Fruit fly (Drosophila melanogaster) whole organism: Measurements from ENCODE around the gene CG1738.

Experiments used
- CG8478 ChIP-seq: fragments of >200 bp; optimal IDR thresholded peaks from 2 replicates; lab custom pipeline; 2018; ENCODE audit warnings: inconsistent platforms
- Dll ChIP-seq: fragments of >200 bp; optimal IDR thresholded peaks from 2 replicates; lab custom pipeline; 2017
- EcR ChIP-seq, 2 experiments: fragments of >200 bp; optimal IDR thresholded peaks; 2 replicates each; lab custom pipeline; 2017; ENCODE audit warnings: missing biosample characterization in 2 of 2, missing genetic modification characterization in 2 of 2, missing genetic modification reagents in 2 of 2
- pan ChIP-seq: fragments of >200 bp; optimal IDR thresholded peaks from 2 replicates; lab custom pipeline; 2017
- psq ChIP-seq: fragments of >200 bp; optimal IDR thresholded peaks from 2 replicates; lab custom pipeline; 2017
- usp ChIP-seq: fragments of >200 bp; optimal IDR thresholded peaks from 2 replicates; lab custom pipeline; 2017; ENCODE audit warnings: missing biosample characterization, missing genetic modification characterization, mixed read lengths

The CG1738 gene

DNA sequence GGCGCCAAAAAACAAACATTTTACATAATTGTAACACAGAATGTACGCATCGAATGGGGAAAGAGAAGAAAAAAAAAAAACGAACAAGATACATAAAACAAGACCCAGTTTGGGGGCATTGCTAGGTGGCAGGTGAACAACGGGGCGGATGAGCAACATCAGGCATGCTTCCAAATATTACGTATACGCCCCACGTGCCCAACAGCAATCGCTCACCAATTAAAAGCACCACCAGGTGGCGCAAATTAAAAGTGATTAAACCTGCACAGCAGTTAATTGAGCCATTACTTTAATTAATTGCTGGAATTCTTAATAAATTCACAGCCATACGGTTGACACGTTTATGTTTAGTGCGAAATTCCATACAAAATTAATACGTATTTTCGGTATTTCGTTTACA is 36.6 kb downstream of the CG1738 start:
- TF ChIP-seq psq (lab: Kevin White, UChicago): no peak
- TF ChIP-seq CG8478 (lab: Kevin White, UChicago): no peak
- no peak for TF ChIP-seq EcR (GFP tag; optimal IDR thresholded peaks at IDR 0.05; lab: Kevin White, UChicago)
- TF ChIP-seq Dll (lab: Kevin White, UChicago): no peak
- TF ChIP-seq usp (GFP tag; lab: Kevin White, UChicago): no peak
- no peak for TF ChIP-seq pan (lab: Kevin White, UChicago)

DNA sequence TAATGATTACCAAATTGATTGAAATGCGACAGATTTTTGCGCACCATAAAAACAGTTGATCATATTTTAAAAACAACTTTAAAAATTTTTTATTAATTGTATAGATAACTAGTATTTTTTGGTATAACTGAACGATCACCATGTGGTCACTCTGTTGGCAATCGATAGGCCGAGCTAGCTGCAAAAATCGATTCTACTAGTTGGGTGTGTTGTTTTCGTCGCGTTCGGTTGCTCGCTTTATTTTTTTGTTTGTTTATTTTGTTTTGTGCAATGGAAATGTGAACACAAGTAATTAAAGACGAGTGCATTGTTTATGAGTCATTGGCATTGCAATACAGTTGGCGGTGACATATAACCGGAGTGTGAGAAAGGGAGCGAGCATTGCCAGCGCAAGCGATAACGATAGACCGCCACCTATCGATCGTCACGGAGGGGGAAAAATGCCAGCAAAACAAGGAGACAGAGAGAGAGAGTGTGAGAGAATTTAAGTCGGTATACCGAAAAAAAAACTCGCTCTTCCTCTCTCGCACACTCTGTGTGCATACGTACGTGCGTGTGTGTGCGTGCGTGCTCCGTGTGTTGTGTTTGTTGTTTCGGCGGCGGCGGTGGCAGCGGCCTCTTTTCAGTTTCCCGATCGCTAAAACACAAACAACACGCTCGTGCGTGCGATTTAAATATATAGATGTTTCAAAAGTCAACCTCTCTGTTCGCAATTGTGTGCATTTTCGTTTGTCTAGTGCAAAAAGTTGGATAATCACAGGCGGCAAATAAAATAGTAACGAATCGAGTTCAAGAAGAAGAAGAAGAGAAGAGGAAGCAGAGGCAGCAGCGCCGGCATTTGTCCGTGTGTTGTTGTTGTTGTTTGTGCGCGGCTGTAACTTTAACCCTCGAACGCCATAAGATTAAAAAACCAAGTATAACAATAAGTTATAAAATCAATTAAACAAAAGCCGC is 40.9 kb downstream of the CG1738 start:
- TF ChIP-seq Dll (lab: Kevin White, UChicago) (peak; percentile 81), pan (lab: Kevin White, UChicago) (no peak)

dm6 chrX:11390625-11391363 is 41.9 kb downstream of the CG1738 start:
- TF ChIP-seq pan (lab: Kevin White, UChicago) (no peak), EcR (GFP tag; optimal IDR thresholded peaks at IDR 0.05; lab: Kevin White, UChicago) (no peak), usp (GFP tag; lab: Kevin White, UChicago) (no peak), psq (lab: Kevin White, UChicago) (no peak), Dll (lab: Kevin White, UChicago) (no peak), CG8478 (lab: Kevin White, UChicago) (no peak)

DNA sequence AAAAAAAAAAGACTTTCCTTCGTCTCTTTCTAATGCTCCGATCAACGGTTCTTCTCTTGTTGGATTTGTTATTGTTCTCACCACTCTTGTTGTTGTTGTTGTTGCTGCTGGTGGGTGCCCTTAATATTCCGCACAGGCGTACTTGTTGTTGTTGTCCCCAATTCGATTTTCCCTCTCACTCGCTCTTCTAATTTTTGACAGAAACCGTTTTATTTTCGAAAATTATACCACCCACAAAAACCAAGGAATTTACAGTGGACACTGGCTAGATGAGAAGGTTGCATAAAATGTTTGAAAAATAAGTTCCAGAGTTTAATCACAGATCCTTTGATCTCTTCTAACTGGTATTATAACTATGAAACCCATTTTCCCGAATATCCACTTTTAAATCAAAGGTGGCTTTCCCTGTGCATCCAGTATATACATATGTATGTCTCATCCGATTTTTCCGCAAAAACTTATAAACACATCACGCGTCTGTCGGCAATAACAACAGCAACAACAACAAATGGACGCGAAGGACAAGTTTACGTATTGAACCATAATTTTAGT is 42.6 kb downstream of the CG1738 start:
- TF ChIP-seq Dll (lab: Kevin White, UChicago): no peak
- no peak for TF ChIP-seq psq (lab: Kevin White, UChicago)
- TF ChIP-seq EcR (GFP tag; optimal IDR thresholded peaks at IDR 0.05; lab: Kevin White, UChicago): no peak
- no peak for TF ChIP-seq pan (lab: Kevin White, UChicago)
- no peak for TF ChIP-seq usp (GFP tag; lab: Kevin White, UChicago)
- TF ChIP-seq CG8478 (lab: Kevin White, UChicago): no peak

- TF ChIP-seq psq (lab: Kevin White, UChicago): no peak
- TF ChIP-seq EcR (GFP tag; optimal IDR thresholded peaks at IDR 0.05; lab: Kevin White, UChicago): no peak
- no peak for TF ChIP-seq CG8478 (lab: Kevin White, UChicago)
- TF ChIP-seq pan (lab: Kevin White, UChicago): no peak
- TF ChIP-seq usp (GFP tag; lab: Kevin White, UChicago): no peak
- no peak for TF ChIP-seq Dll (lab: Kevin White, UChicago)
Observed at dm6 chrX:11393003-11393620, 44.3 kb downstream of the CG1738 start.
